Fruit fly (Drosophila melanogaster): ENCODE results near the gene CG5078.
A peak's percentile ranks its signal among the peaks of the same experiment; 100 is the strongest.

Gene CG5078

dm6 chr3L:20465941-20466340 is 39.9 kb upstream of the CG5078 start, which contains the start of gene CG42764:
TSS of gene CG42764 (minus strand) at chr3L:20466041.
- no peak for TF ChIP-seq Eip78C (GFP tag)
- TF ChIP-seq CG10631 (GFP tag; optimal IDR thresholded peaks at IDR 0.05): no peak
- TF ChIP-seq dsx (GFP tag; optimal IDR thresholded peaks at IDR 0.05; ENCODE audit: poor library complexity, severe bottlenecking): no peak
- TF ChIP-seq spab (GFP tag; optimal IDR thresholded peaks at IDR 0.05): no peak
- no peak for TF ChIP-seq CG11294 (GFP tag; IDR thresholded peaks at IDR 0.05)

- no peak for TF ChIP-seq svp (GFP tag)
- TF ChIP-seq esn (GFP tag; optimal IDR thresholded peaks at IDR 0.05): no peak
- no peak for TF ChIP-seq Smox (GFP tag; optimal IDR thresholded peaks at IDR 0.05)
- TF ChIP-seq vri (GFP tag; optimal IDR thresholded peaks at IDR 0.05): no peak
- TF ChIP-seq acj6 (GFP tag; optimal IDR thresholded peaks at IDR 0.05): no peak
- TF ChIP-seq CG9139 (GFP tag; optimal IDR thresholded peaks at IDR 0.05): no peak
- TF ChIP-seq salr (GFP tag; optimal IDR thresholded peaks at IDR 0.05): no peak
- no peak for TF ChIP-seq CG10631 (GFP tag; optimal IDR thresholded peaks at IDR 0.05)
- TF ChIP-seq CG11762 (GFP tag; optimal IDR thresholded peaks at IDR 0.05; ENCODE audit: insufficient read depth): no peak
These were observed 39.2 kb upstream of the CG5078 start, which contains the start of gene Tdh for dm6 chr3L:20466599-20466998. TSS of gene Tdh (plus strand) at chr3L:20466944.

- TF ChIP-seq CG6276 (GFP tag; optimal IDR thresholded peaks at IDR 0.05) (no peak), CG8632 (GFP tag; optimal IDR thresholded peaks at IDR 0.05) (no peak), Blimp-1 (GFP tag; optimal IDR thresholded peaks at IDR 0.05) (peak; percentile 49), cyc (GFP tag; optimal IDR thresholded peaks at IDR 0.05) (no peak)
These were observed 38.4 kb upstream of the CG5078 start for dm6 chr3L:20467433-20467832.

- TF ChIP-seq CG16779 (tag; optimal IDR thresholded peaks at IDR 0.05) (no peak), CG1621 (tag; optimal IDR thresholded peaks at IDR 0.05) (no peak), CG8632 (GFP tag; optimal IDR thresholded peaks at IDR 0.05) (peak; percentile 24), Blimp-1 (GFP tag; optimal IDR thresholded peaks at IDR 0.05) (no peak), Eip93F (GFP tag; optimal IDR thresholded peaks at IDR 0.05) (no peak), Sox14 (GFP tag; optimal IDR thresholded peaks at IDR 0.05) (no peak), Hr4 (GFP tag; optimal IDR thresholded peaks at IDR 0.05) (no peak), CG10669 (GFP tag; optimal IDR thresholded peaks at IDR 0.05) (peak; percentile 38), CG11902 (GFP tag; optimal IDR thresholded peaks at IDR 0.05) (no peak), svp (GFP tag) (no peak), Sox15 (GFP tag; optimal IDR thresholded peaks at IDR 0.05) (no peak), Eip78C (GFP tag) (peak; percentile 75), OdsH (GFP tag; optimal IDR thresholded peaks at IDR 0.05) (peak; percentile 39), CG6276 (GFP tag; optimal IDR thresholded peaks at IDR 0.05) (peak; percentile 50), CG32006 (GFP tag; optimal IDR thresholded peaks at IDR 0.05) (peak; percentile 68), Hr39 (GFP tag; optimal IDR thresholded peaks at IDR 0.05) (no peak), CG6854 (GFP tag; optimal IDR thresholded peaks at IDR 0.05) (no peak), CG15336 (GFP tag; IDR thresholded peaks at IDR 0.05) (peak; percentile 76), CG9139 (GFP tag; optimal IDR thresholded peaks at IDR 0.05) (no peak), Sox102F (GFP tag; optimal IDR thresholded peaks at IDR 0.05) (no peak), fkh (GFP tag; optimal IDR thresholded peaks at IDR 0.05) (no peak), spab (GFP tag; optimal IDR thresholded peaks at IDR 0.05) (no peak), esn (GFP tag; optimal IDR thresholded peaks at IDR 0.05) (no peak), cyc (GFP tag; optimal IDR thresholded peaks at IDR 0.05) (no peak), Met (GFP tag; optimal IDR thresholded peaks at IDR 0.05) (no peak), CG8119 (GFP tag; IDR thresholded peaks at IDR 0.05) (peak; percentile 49; the same call in 2 of the 3 replicates), vri (GFP tag; optimal IDR thresholded peaks at IDR 0.05) (no peak), fd85E (GFP tag; optimal IDR thresholded peaks at IDR 0.05) (no peak), CG11762 (GFP tag; optimal IDR thresholded peaks at IDR 0.05; ENCODE audit: insufficient read depth) (no peak), salr (GFP tag; optimal IDR thresholded peaks at IDR 0.05) (peak in 1 of 2 experiments; percentile 42), Lpt (GFP tag; optimal IDR thresholded peaks at IDR 0.05) (peak; percentile 1), lz (GFP tag; optimal IDR thresholded peaks at IDR 0.05) (no peak), topi (GFP tag; optimal IDR thresholded peaks at IDR 0.05) (no peak), CG6808 (GFP tag; optimal IDR thresholded peaks at IDR 0.05) (no peak), Gug (GFP tag; IDR thresholded peaks at IDR 0.05) (peak; percentile 48), ss (GFP tag; optimal IDR thresholded peaks at IDR 0.05) (no peak), acj6 (GFP tag; optimal IDR thresholded peaks at IDR 0.05) (peak; percentile 8), CG6163 (GFP tag; IDR thresholded peaks at IDR 0.05) (peak; percentile 81), achi (GFP tag; optimal IDR thresholded peaks at IDR 0.05) (no peak)
These were observed 34.8 kb upstream of the CG5078 start for dm6 chr3L:20470991-20471498.
